Worm (Caenorhabditis elegans) whole organism, L1 larva: ENCODE results near the gene sec-16A.1.

Source experiments
- C16A3.4 ChIP-seq: fragments of 150-350 bp; optimal IDR thresholded peaks from 2 replicates; lab custom pipeline; 2014; ENCODE audit warnings: missing biosample characterization, missing genetic modification characterization
- C34B4.2 ChIP-seq: sonication (generic microtip); optimal IDR thresholded peaks from 2 replicates; lab custom pipeline; 2017; ENCODE audit warnings: mild to moderate bottlenecking, missing genetic modification characterization, missing compliant biosample characterization
- F16B12.6 ChIP-seq: fragments of 150-350 bp; optimal IDR thresholded peaks from 2 replicates; lab custom pipeline; 2014; ENCODE audit warnings: missing biosample characterization, missing genetic modification characterization
- alr-1 ChIP-seq: fragments of 200-800 bp; sonication (Bioruptor generic); optimal IDR thresholded peaks from 2 replicates; lab custom pipeline; 2018; ENCODE audit warnings: borderline replicate concordance, mild to moderate bottlenecking, missing genetic modification characterization, missing compliant biosample characterization
- blmp-1 ChIP-seq: fragments of 150-350 bp; optimal IDR thresholded peaks from 2 replicates; lab custom pipeline; 2014; ENCODE audit warnings: missing biosample characterization, missing genetic modification characterization
- ceh-8 ChIP-seq: fragments of 200-800 bp; sonication (Bioruptor generic); optimal IDR thresholded peaks from 2 replicates; lab custom pipeline; 2018; ENCODE audit warnings: mild to moderate bottlenecking, missing genetic modification characterization, moderate library complexity, missing compliant biosample characterization
- dpl-1 ChIP-seq, 3 experiments: fragments of 150-350 bp in 2 of 3; sonication (generic microtip) in 1 of 3; optimal IDR thresholded peaks; 2 replicates each; lab custom pipeline; 2014 to 2017; ENCODE audit warnings: missing biosample characterization in 3 of 3, missing genetic modification characterization in 3 of 3, missing genetic modification reagents in 3 of 3
- dsc-1 ChIP-seq: sonication (generic microtip); optimal IDR thresholded peaks from 2 replicates; lab custom pipeline; 2016; ENCODE audit warnings: mild to moderate bottlenecking, missing genetic modification characterization, missing compliant biosample characterization
- efl-1 ChIP-seq, 4 experiments: fragments of 150-350 bp; optimal IDR thresholded peaks in 3 of 4; peaks in 1 of 4; 1 replicate in 1 of 4; 2 replicates in 3 of 4; lab custom pipeline; 2014; ENCODE audit warnings: missing biosample characterization in 2 of 4, missing genetic modification characterization in 2 of 4, missing genetic modification reagents in 2 of 4
- egl-27 ChIP-seq, 2 experiments: fragments of 150-350 bp in 1 of 2; sonication (generic microtip); optimal IDR thresholded peaks; 3 replicates each; lab custom pipeline; 2017 to 2018; ENCODE audit warnings: missing biosample characterization in 2 of 2, missing genetic modification characterization in 2 of 2, missing genetic modification reagents in 2 of 2
- elt-2 ChIP-seq: sonication (generic microtip); optimal IDR thresholded peaks from 2 replicates; lab custom pipeline; 2016; ENCODE audit warnings: missing genetic modification characterization, mild to moderate bottlenecking, inconsistent platforms, missing compliant biosample characterization, missing genetic modification reagents
- fkh-8 ChIP-seq: sonication (generic microtip); optimal IDR thresholded peaks from 2 replicates; lab custom pipeline; 2016; ENCODE audit warnings: mild to moderate bottlenecking, missing genetic modification characterization, missing compliant biosample characterization
- fos-1 ChIP-seq: fragments of 150-350 bp; optimal IDR thresholded peaks from 2 replicates; lab custom pipeline; 2014; ENCODE audit warnings: missing biosample characterization, missing genetic modification characterization
- irx-1 ChIP-seq: sonication (generic microtip); optimal IDR thresholded peaks from 2 replicates; lab custom pipeline; 2016; ENCODE audit warnings: missing genetic modification characterization, missing compliant biosample characterization
- isw-1 ChIP-seq: fragments of 200-800 bp; sonication (Bioruptor generic); IDR thresholded peaks from 2 replicates; pipeline ENCODE4 v1.3.6; 2022; ENCODE audit warnings: missing genetic modification characterization, missing compliant biosample characterization
- jun-1 ChIP-seq: fragments of 150-350 bp; optimal IDR thresholded peaks from 2 replicates; lab custom pipeline; 2014; ENCODE audit warnings: missing biosample characterization, missing genetic modification reagents, missing genetic modification characterization
- lin-13 ChIP-seq: fragments of 150-350 bp; optimal IDR thresholded peaks from 2 replicates; lab custom pipeline; 2014; ENCODE audit warnings: missing biosample characterization, missing genetic modification reagents, missing genetic modification characterization
- lin-14 ChIP-seq: fragments of 200-800 bp; sonication (Bioruptor generic); optimal IDR thresholded peaks from 2 replicates; lab custom pipeline; 2018; ENCODE audit warnings: mild to moderate bottlenecking, missing genetic modification characterization, moderate library complexity, missing compliant biosample characterization
- lin-15B ChIP-seq: fragments of 150-350 bp; sonication (generic microtip); optimal IDR thresholded peaks from 3 replicates; lab custom pipeline; 2014; ENCODE audit warnings: missing biosample characterization, missing genetic modification characterization
- lin-35 ChIP-seq, 2 experiments: fragments of 150-350 bp; optimal IDR thresholded peaks; 2 replicates each; lab custom pipeline; 2014; ENCODE audit warnings: missing biosample characterization in 2 of 2, missing genetic modification characterization in 2 of 2, missing genetic modification reagents in 2 of 2
- lir-3 ChIP-seq: sonication (generic microtip); optimal IDR thresholded peaks from 2 replicates; lab custom pipeline; 2016; ENCODE audit warnings: mild to moderate bottlenecking, missing genetic modification characterization, moderate library complexity, missing compliant biosample characterization; ENCODE audit not compliant: poor library complexity
- lsy-2 ChIP-seq, 2 experiments: fragments of 150-350 bp; optimal IDR thresholded peaks; 2 replicates each; lab custom pipeline; 2014; ENCODE audit warnings: missing biosample characterization in 2 of 2, missing genetic modification characterization in 2 of 2
- mep-1 ChIP-seq: fragments of 150-350 bp; optimal IDR thresholded peaks from 2 replicates; lab custom pipeline; 2014; ENCODE audit warnings: missing biosample characterization, missing genetic modification characterization
- nhr-12 ChIP-seq: sonication (generic microtip); optimal IDR thresholded peaks from 2 replicates; lab custom pipeline; 2017; ENCODE audit warnings: missing biosample characterization, missing genetic modification characterization
- nhr-19 ChIP-seq: fragments of 200-800 bp; sonication (Bioruptor generic); conservative IDR thresholded peaks from 2 replicates; pipeline ENCODE4 v1.3.6; 2022; ENCODE audit warnings: missing genetic modification characterization, missing compliant biosample characterization
- nhr-20 ChIP-seq: sonication (generic microtip); optimal IDR thresholded peaks from 2 replicates; lab custom pipeline; 2016; ENCODE audit warnings: mild to moderate bottlenecking, missing genetic modification characterization, missing compliant biosample characterization
- nhr-237 ChIP-seq: fragments of 150-350 bp; optimal IDR thresholded peaks from 2 replicates; lab custom pipeline; 2014; ENCODE audit warnings: missing biosample characterization, missing genetic modification characterization
- nhr-47 ChIP-seq: sonication (generic microtip); optimal IDR thresholded peaks from 2 replicates; lab custom pipeline; 2016; ENCODE audit warnings: mild to moderate bottlenecking, missing genetic modification characterization, moderate library complexity, missing compliant biosample characterization
- nhr-71 ChIP-seq: sonication (generic microtip); optimal IDR thresholded peaks from 2 replicates; lab custom pipeline; 2016; ENCODE audit warnings: mild to moderate bottlenecking, missing genetic modification characterization, moderate library complexity, missing compliant biosample characterization
- nhr-77 ChIP-seq: fragments of 150-350 bp; optimal IDR thresholded peaks from 2 replicates; lab custom pipeline; 2014; ENCODE audit warnings: missing biosample characterization, missing genetic modification characterization
- nhr-84 ChIP-seq: sonication (generic microtip); optimal IDR thresholded peaks from 2 replicates; lab custom pipeline; 2017; ENCODE audit warnings: missing biosample characterization, missing genetic modification characterization
- rnt-1 ChIP-seq: sonication (generic microtip); optimal IDR thresholded peaks from 2 replicates; lab custom pipeline; 2016; ENCODE audit warnings: mild to moderate bottlenecking, missing genetic modification characterization, moderate library complexity, missing compliant biosample characterization
- skn-1 ChIP-seq: fragments of 150-350 bp; optimal IDR thresholded peaks from 2 replicates; lab custom pipeline; 2014; ENCODE audit warnings: missing biosample characterization, missing genetic modification characterization
- snu-23 ChIP-seq: sonication (generic microtip); optimal IDR thresholded peaks from 2 replicates; lab custom pipeline; 2016; ENCODE audit warnings: missing genetic modification characterization, missing compliant biosample characterization
- sox-4 ChIP-seq: sonication (generic microtip); optimal IDR thresholded peaks from 2 replicates; lab custom pipeline; 2016; ENCODE audit warnings: missing genetic modification characterization, missing compliant biosample characterization
- sptf-1 ChIP-seq: fragments of 150-350 bp; optimal IDR thresholded peaks from 2 replicates; lab custom pipeline; 2014; ENCODE audit warnings: missing biosample characterization, missing genetic modification characterization
- sup-37 ChIP-seq: fragments of 200-800 bp; sonication (Bioruptor generic); optimal IDR thresholded peaks from 2 replicates; lab custom pipeline; 2018; ENCODE audit warnings: mild to moderate bottlenecking, missing genetic modification characterization, missing compliant biosample characterization
- swsn-7 ChIP-seq: sonication (generic microtip); optimal IDR thresholded peaks from 2 replicates; lab custom pipeline; 2016; ENCODE audit warnings: missing genetic modification characterization, missing compliant biosample characterization
- unc-130 ChIP-seq: fragments of 150-350 bp; optimal IDR thresholded peaks from 2 replicates; lab custom pipeline; 2017; ENCODE audit warnings: missing biosample characterization, missing genetic modification characterization, inconsistent platforms
- unc-62 ChIP-seq: fragments of 150-350 bp; optimal IDR thresholded peaks from 2 replicates; lab custom pipeline; 2014; ENCODE audit warnings: missing biosample characterization, missing genetic modification reagents, missing genetic modification characterization
- unc-86 ChIP-seq: sonication (generic microtip); optimal IDR thresholded peaks from 2 replicates; lab custom pipeline; 2016; ENCODE audit warnings: missing genetic modification characterization, missing compliant biosample characterization
- ztf-4 ChIP-seq: fragments of 150-350 bp; optimal IDR thresholded peaks from 2 replicates; lab custom pipeline; 2014; ENCODE audit warnings: missing biosample characterization, missing genetic modification characterization

sec-16A.1 gene

ce11 chrIII:9136587-9136986 is 10.9 kb downstream of the sec-16A.1 start, which contains the start of gene eat-4:
Gene eat-4, plus strand, starts transcription at chrIII:9136887.
- TF ChIP-seq lin-14: peak; percentile 28
- TF ChIP-seq egl-27 (tag; optimal IDR thresholded peaks at IDR 0.05; lab: Kevin White, UChicago): no peak

DNA sequence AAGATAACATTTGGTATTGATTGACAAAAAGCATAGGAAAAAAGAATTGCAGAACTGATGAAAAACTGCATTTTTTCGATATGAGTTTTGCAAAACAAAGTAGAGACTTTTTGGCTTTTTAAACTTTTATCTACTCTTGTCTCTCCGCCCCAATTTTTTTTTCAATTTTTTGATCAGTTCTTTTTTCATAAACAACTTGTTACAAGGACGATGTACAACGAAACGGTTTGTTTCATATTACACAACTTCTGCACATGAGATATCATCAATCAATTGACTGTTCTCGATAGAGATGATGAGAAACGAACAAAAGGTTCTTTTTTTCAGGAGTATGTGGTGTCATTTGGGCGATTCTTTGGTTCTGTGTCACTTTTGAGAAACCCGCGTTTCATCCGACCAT is 13.0 kb downstream of the sec-16A.1 start, which contains the start of gene ZK512.7:
TSS of gene ZK512.7 (minus strand) at position 101 of the 400 bp plus-strand sequence.
- TF ChIP-seq mep-1 (no peak), snu-23 (GFP tag; lab: Kevin White, UChicago) (no peak), nhr-20 (no peak), rnt-1 (tag; lab: Kevin White, UChicago) (no peak), blmp-1 (tag; lab: Kevin White, UChicago) (no peak), nhr-77 (tag; lab: Kevin White, UChicago) (no peak), sox-4 (tag; lab: Kevin White, UChicago) (no peak), lin-13 (GFP tag; lab: Kevin White, UChicago) (no peak), sptf-1 (no peak), isw-1 (no peak), nhr-84 (tag; lab: Kevin White, UChicago) (no peak), lir-3 (tag; lab: Kevin White, UChicago) (no peak), unc-86 (tag; lab: Kevin White, UChicago) (no peak), nhr-71 (tag; lab: Kevin White, UChicago) (no peak)

- TF ChIP-seq ceh-8 (GFP tag; lab: Kevin White, UChicago) (peak; percentile 9), egl-27 (tag; optimal IDR thresholded peaks at IDR 0.05; lab: Kevin White, UChicago) (no peak), C16A3.4 (no peak), efl-1 (optimal IDR thresholded peaks at IDR 0.05; lab: Kevin White, UChicago) (no peak), efl-1 (GFP tag; optimal IDR thresholded peaks at IDR 0.05 in 1 of 2; lab: Kevin White, UChicago) (no peak)
Measured at ce11 chrIII:9143911-9144310, 18.3 kb downstream of the sec-16A.1 start, which contains the start of gene ZK512.11. Gene ZK512.11, plus strand, starts transcription at chrIII:9144211.

DNA sequence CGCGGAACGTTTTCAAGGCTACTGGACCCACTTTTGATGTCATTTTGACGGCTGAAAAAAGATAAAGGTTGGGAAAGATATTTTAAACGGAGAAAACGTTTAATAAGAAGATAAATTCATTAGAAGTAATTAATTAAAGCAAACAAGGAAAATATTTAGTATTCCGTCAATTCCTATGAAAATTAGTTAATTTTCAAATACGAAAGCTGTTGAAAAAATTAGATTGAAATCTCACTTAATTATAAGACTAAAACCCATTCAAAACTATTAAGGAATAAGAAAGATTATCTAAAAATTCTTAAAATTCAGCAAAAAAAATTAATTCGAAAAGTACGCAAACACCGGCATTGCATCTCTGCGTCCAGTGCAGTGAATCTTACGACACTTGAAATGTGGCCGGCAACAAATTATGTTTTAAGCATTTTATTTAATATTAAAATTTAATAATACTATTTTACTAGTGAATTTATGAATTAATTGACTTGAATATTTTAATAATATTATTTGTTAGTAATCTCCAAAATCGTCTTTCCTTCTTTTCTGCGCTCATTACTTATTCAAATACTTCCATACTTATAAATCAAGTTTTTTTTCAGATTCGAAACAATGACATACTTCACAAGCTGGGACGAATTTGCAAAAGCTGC is 19.2 kb downstream of the sec-16A.1 start, which contains the start of the genes ZK512.2 and ZK512.4:
TSS of gene ZK512.2 (minus strand) at position 51 of the 647 bp plus-strand sequence.
TSS of gene ZK512.4 (plus strand) at position 597 of the 647 bp plus-strand sequence.
- TF ChIP-seq sup-37 (no peak), sptf-1 (no peak), egl-27 (tag; optimal IDR thresholded peaks at IDR 0.05; lab: Kevin White, UChicago) (no peak), mep-1 (peak; percentile 56), fos-1 (tag; lab: Kevin White, UChicago) (no peak), jun-1 (tag; lab: Kevin White, UChicago) (no peak), unc-62 (GFP tag; lab: Kevin White, UChicago) (no peak), irx-1 (tag; lab: Kevin White, UChicago) (no peak), ztf-4 (tag; lab: Kevin White, UChicago) (no peak), efl-1 (optimal IDR thresholded peaks at IDR 0.05; lab: Kevin White, UChicago) (peak; percentile 20 to 27), efl-1 (GFP tag; optimal IDR thresholded peaks at IDR 0.05 in 1 of 2; lab: Kevin White, UChicago) (peak; percentile 58 to 91), lir-3 (tag; lab: Kevin White, UChicago) (no peak), sox-4 (tag; lab: Kevin White, UChicago) (no peak), fkh-8 (tag; lab: Kevin White, UChicago) (no peak), nhr-19 (no peak), unc-86 (tag; lab: Kevin White, UChicago) (no peak), nhr-84 (tag; lab: Kevin White, UChicago) (no peak), elt-2 (no peak), skn-1 (tag; lab: Kevin White, UChicago) (peak; percentile 26), unc-130 (tag; lab: Kevin White, UChicago) (no peak), snu-23 (GFP tag; lab: Kevin White, UChicago) (peak; percentile 35), nhr-71 (tag; lab: Kevin White, UChicago) (peak; percentile 23), nhr-237 (tag; lab: Kevin White, UChicago) (no peak), F16B12.6 (tag; lab: Kevin White, UChicago) (peak; percentile 80), lin-15B (no peak), nhr-12 (tag; lab: Kevin White, UChicago) (no peak), C34B4.2 (tag; lab: Kevin White, UChicago) (no peak), lin-14 (no peak), swsn-7 (tag; lab: Kevin White, UChicago) (peak; percentile 3), dsc-1 (no peak), C16A3.4 (peak; percentile 19), lsy-2 (tag; optimal IDR thresholded peaks at IDR 0.05; lab: Kevin White, UChicago) (peak; percentile 42 to 51), dpl-1 (GFP tag; optimal IDR thresholded peaks at IDR 0.05; lab: Kevin White, UChicago) (peak; percentile 14 to 58 (median 30)), nhr-47 (tag; lab: Kevin White, UChicago) (peak; percentile 20), alr-1 (no peak), lin-35 (GFP tag; optimal IDR thresholded peaks at IDR 0.05; lab: Kevin White, UChicago) (peak; percentile 11 to 37), rnt-1 (tag; lab: Kevin White, UChicago) (peak; percentile 3)
